Worm (Caenorhabditis elegans): Measurements from ENCODE around the gene nspb-8.

DNA sequence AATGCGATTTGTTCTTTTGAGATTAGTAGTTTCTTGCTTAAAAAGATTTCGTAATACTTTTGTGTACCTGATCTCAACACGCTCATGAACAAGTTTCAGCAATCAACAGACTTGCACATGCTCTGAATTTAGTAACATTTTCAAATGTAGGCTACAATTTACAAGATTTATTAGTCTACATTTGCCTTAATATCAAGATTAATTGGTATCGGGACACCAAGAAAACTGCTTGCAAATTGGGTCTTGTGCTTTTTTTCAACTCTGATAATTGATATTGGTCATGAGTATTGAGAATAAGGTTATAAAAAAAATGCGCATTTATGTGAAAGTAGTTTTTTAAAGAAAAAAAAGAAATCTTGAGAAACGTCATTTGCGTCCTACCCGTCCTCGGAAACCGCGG, 12.2 kb upstream of the nspb-8 start:
- TF ChIP-seq tab-1 (GFP tag; IDR thresholded peaks at IDR 0.05) (no peak), flt-1 (GFP tag; IDR thresholded peaks at IDR 0.05) (no peak), ztf-29 (GFP tag; IDR thresholded peaks at IDR 0.05) (no peak)

Data from whole organism, midembryonic.